Worm (Caenorhabditis elegans) whole organism, midembryonic: Measurements from ENCODE around the gene pigt-1.

Experiments
- cog-1 ChIP-seq: sonication (generic microtip); optimal IDR thresholded peaks from 2 replicates; lab custom pipeline; 2016; ENCODE audit warnings: missing genetic modification characterization, missing compliant biosample characterization
- flt-1 ChIP-seq: fragments of 200-800 bp; sonication (Bioruptor generic); IDR thresholded peaks from 2 replicates; pipeline ENCODE4 v1.3.6; 2022; ENCODE audit warnings: missing genetic modification characterization, missing compliant biosample characterization
- klf-2 ChIP-seq: fragments of 200-800 bp; sonication (Bioruptor generic); conservative IDR thresholded peaks from 2 replicates; pipeline ENCODE4 v1.3.6; 2022; ENCODE audit warnings: missing genetic modification reagents, missing genetic modification characterization, missing compliant biosample characterization
- ref-1 ChIP-seq: fragments of 200-800 bp; sonication (Bioruptor generic); conservative IDR thresholded peaks from 2 replicates; pipeline ENCODE4 v1.3.6; 2022; ENCODE audit warnings: missing genetic modification reagents, missing genetic modification characterization, missing compliant biosample characterization
- tab-1 ChIP-seq: fragments of 200-800 bp; sonication (Bioruptor generic); IDR thresholded peaks from 2 replicates; pipeline ENCODE4 v1.3.6; 2022; ENCODE audit warnings: missing genetic modification characterization, missing compliant biosample characterization
- ztf-23 ChIP-seq: fragments of 200-800 bp; sonication (Bioruptor generic); IDR thresholded peaks from 2 replicates; pipeline ENCODE4 v1.3.6; 2022; ENCODE audit warnings: missing genetic modification reagents, missing genetic modification characterization, missing compliant biosample characterization
- ztf-29 ChIP-seq: fragments of 200-800 bp; sonication (Bioruptor generic); IDR thresholded peaks from 2 replicates; pipeline ENCODE4 v1.3.6; 2022; ENCODE audit warnings: missing genetic modification reagents, missing genetic modification characterization, missing compliant biosample characterization

DNA sequence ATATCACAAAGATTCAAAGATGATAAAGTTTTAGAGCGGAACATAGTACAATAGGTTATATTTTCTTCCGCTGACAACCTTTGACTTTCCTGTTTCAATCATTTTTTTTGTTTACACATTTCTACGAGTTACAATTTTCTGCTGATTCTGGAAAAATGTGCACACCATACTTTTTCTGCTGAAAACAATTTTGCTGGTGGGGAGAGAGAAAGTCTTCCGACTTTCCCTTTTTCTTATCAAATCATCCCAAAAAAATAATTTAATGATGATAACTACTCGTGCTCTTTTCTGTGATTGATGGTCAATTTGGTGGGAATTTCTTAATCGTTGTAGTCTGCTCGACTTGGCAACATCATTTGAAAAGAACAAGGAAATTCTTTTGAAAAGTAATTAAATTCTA, 49.0 kb upstream of the pigt-1 start:
- TF ChIP-seq flt-1 (no peak), klf-2 (GFP tag; lab: Robert Waterston, UW) (no peak), ztf-29 (no peak), ref-1 (no peak), cog-1 (tag; lab: Kevin White, UChicago) (no peak), tab-1 (GFP tag; lab: Robert Waterston, UW) (no peak), ztf-23 (GFP tag; lab: Robert Waterston, UW) (no peak)
